Worm (Caenorhabditis elegans) whole organism, late embryonic: ENCODE data around the gene C39D10.8.

Experiments used
- ceh-14 ChIP-seq: sonication (generic microtip); optimal IDR thresholded peaks from 2 replicates; lab custom pipeline; 2016; ENCODE audit warnings: missing genotype, missing genetic modification characterization, missing compliant biosample characterization
- ceh-19 ChIP-seq: fragments of 200-800 bp; sonication (Bioruptor generic); optimal IDR thresholded peaks from 2 replicates; lab custom pipeline; 2018; ENCODE audit warnings: mild to moderate bottlenecking, missing genetic modification characterization, missing compliant biosample characterization
- ceh-24 ChIP-seq: sonication (generic microtip); optimal IDR thresholded peaks from 2 replicates; lab custom pipeline; 2016; ENCODE audit warnings: mild to moderate bottlenecking, missing genetic modification characterization, missing compliant biosample characterization
- ceh-48 ChIP-seq: sonication (generic microtip); optimal IDR thresholded peaks from 2 replicates; lab custom pipeline; 2016; ENCODE audit warnings: missing genetic modification characterization, inconsistent platforms, missing compliant biosample characterization
- che-1 ChIP-seq: sonication (generic microtip); optimal IDR thresholded peaks from 2 replicates; lab custom pipeline; 2016; ENCODE audit warnings: mild to moderate bottlenecking, missing genetic modification characterization, missing compliant biosample characterization
- ets-4 ChIP-seq: sonication (generic microtip); optimal IDR thresholded peaks from 2 replicates; lab custom pipeline; 2016; ENCODE audit warnings: missing genetic modification characterization, missing compliant biosample characterization
- eyg-1 ChIP-seq: sonication (generic microtip); optimal IDR thresholded peaks from 2 replicates; lab custom pipeline; 2016; ENCODE audit warnings: missing genotype, missing genetic modification characterization, missing compliant biosample characterization
- fax-1 ChIP-seq: sonication (generic microtip); optimal IDR thresholded peaks from 2 replicates; lab custom pipeline; 2016; ENCODE audit warnings: missing genotype, missing genetic modification characterization, missing compliant biosample characterization
- gmeb-2 ChIP-seq: sonication (generic microtip); optimal IDR thresholded peaks from 2 replicates; lab custom pipeline; 2016; ENCODE audit warnings: missing genetic modification characterization, inconsistent platforms, missing compliant biosample characterization
- lim-6 ChIP-seq: sonication (generic microtip); optimal IDR thresholded peaks from 2 replicates; lab custom pipeline; 2016; ENCODE audit warnings: missing genetic modification characterization, missing compliant biosample characterization
- madf-2 ChIP-seq: sonication (generic microtip); optimal IDR thresholded peaks from 2 replicates; lab custom pipeline; 2017; ENCODE audit warnings: missing genetic modification characterization, missing compliant biosample characterization
- nhr-11 ChIP-seq: fragments of 150-350 bp; optimal IDR thresholded peaks from 2 replicates; lab custom pipeline; 2014; ENCODE audit warnings: missing biosample characterization, missing genetic modification characterization
- nhr-232 ChIP-seq: sonication (generic microtip); optimal IDR thresholded peaks from 2 replicates; lab custom pipeline; 2016; ENCODE audit warnings: missing genetic modification characterization, missing compliant biosample characterization
- pax-1 ChIP-seq: fragments of 150-350 bp; optimal IDR thresholded peaks from 2 replicates; lab custom pipeline; 2014; ENCODE audit warnings: missing biosample characterization, missing genetic modification characterization
- pha-2 ChIP-seq: sonication (generic microtip); optimal IDR thresholded peaks from 2 replicates; lab custom pipeline; 2017; ENCODE audit warnings: mild to moderate bottlenecking, missing genetic modification characterization, missing compliant biosample characterization
- pha-4 ChIP-seq: fragments of 150-350 bp; optimal IDR thresholded peaks from 2 replicates; lab custom pipeline; 2018; ENCODE audit warnings: missing biosample characterization, missing genetic modification reagents, missing genetic modification characterization
- pqm-1 ChIP-seq: sonication (generic microtip); optimal IDR thresholded peaks from 2 replicates; lab custom pipeline; 2016; ENCODE audit warnings: missing genetic modification characterization, missing compliant biosample characterization
- ref-2 ChIP-seq: sonication (generic microtip); optimal IDR thresholded peaks from 2 replicates; lab custom pipeline; 2016; ENCODE audit warnings: missing genetic modification characterization, missing compliant biosample characterization
- unc-42 ChIP-seq: sonication (generic microtip); optimal IDR thresholded peaks from 2 replicates; lab custom pipeline; 2016; ENCODE audit warnings: missing genotype, missing genetic modification characterization, missing compliant biosample characterization
- unc-86 ChIP-seq: sonication (generic microtip); optimal IDR thresholded peaks from 2 replicates; lab custom pipeline; 2016; ENCODE audit warnings: missing genetic modification characterization, missing compliant biosample characterization
- ztf-16 ChIP-seq: sonication (generic microtip); optimal IDR thresholded peaks from 2 replicates; lab custom pipeline; 2017; ENCODE audit warnings: missing genetic modification characterization, missing compliant biosample characterization

C39D10.8 gene

ce11 chrX:7839989-7840388, 40.8 kb downstream of the C39D10.8 start:
- no peak for TF ChIP-seq ceh-48 (tag; lab: Kevin White, UChicago)
- TF ChIP-seq pha-2 = no peak

- no peak for TF ChIP-seq gmeb-2 (tag; lab: Kevin White, UChicago)
- no peak for TF ChIP-seq eyg-1
- TF ChIP-seq, all 69 proteins: peak for 0
These were observed 42.2 kb downstream of the C39D10.8 start, which contains the start of gene nlp-101 for ce11 chrX:7838582-7838981. nlp-101 (plus strand) TSS chrX:7838882.

ce11 chrX:7834117-7834516, 46.6 kb downstream of the C39D10.8 start, which contains the start of gene sul-3:
sul-3 (minus strand) TSS chrX:7834217.
- no peak for TF ChIP-seq unc-42
- no peak for TF ChIP-seq ref-2
- TF ChIP-seq ceh-19 (GFP tag; lab: Kevin White, UChicago) = no peak
- no peak for TF ChIP-seq unc-86 (tag; lab: Kevin White, UChicago)
- no peak for TF ChIP-seq pax-1 (tag; lab: Kevin White, UChicago)
- TF ChIP-seq ceh-24 (tag; lab: Kevin White, UChicago) = no peak
- no peak for TF ChIP-seq lim-6 (tag; lab: Kevin White, UChicago)
- TF ChIP-seq ets-4 (tag; lab: Kevin White, UChicago) = no peak
- TF ChIP-seq che-1 (tag; lab: Kevin White, UChicago) = no peak
- no peak for TF ChIP-seq nhr-232
- no peak for TF ChIP-seq pqm-1
- no peak for TF ChIP-seq fax-1 (tag; lab: Kevin White, UChicago)
- no peak for TF ChIP-seq ztf-16 (tag; lab: Kevin White, UChicago)
- TF ChIP-seq pha-4 (tag; lab: Kevin White, UChicago) = no peak
- no peak for TF ChIP-seq madf-2 (tag; lab: Kevin White, UChicago)
- TF ChIP-seq nhr-11 = no peak
- TF ChIP-seq ceh-14 (tag; lab: Kevin White, UChicago) = no peak
